Worm (Caenorhabditis elegans) whole organism, late embryonic: ENCODE data around the gene W05H9.4.

ENCODE experiments used
- ceh-18 ChIP-seq: sonication (generic microtip); optimal IDR thresholded peaks from 2 replicates; lab custom pipeline; 2016; ENCODE audit warnings: missing genetic modification characterization, missing compliant biosample characterization
- elt-4 ChIP-seq: sonication (generic microtip); optimal IDR thresholded peaks from 2 replicates; lab custom pipeline; 2016; ENCODE audit warnings: missing genetic modification characterization, missing compliant biosample characterization
- hlh-30 ChIP-seq: sonication (generic microtip); optimal IDR thresholded peaks from 2 replicates; lab custom pipeline; 2017; ENCODE audit warnings: antibody characterized with exemption, missing genetic modification characterization, missing compliant biosample characterization; ENCODE audit not compliant: insufficient read depth
- lim-6 ChIP-seq: sonication (generic microtip); optimal IDR thresholded peaks from 2 replicates; lab custom pipeline; 2016; ENCODE audit warnings: missing genetic modification characterization, missing compliant biosample characterization
- mec-3 ChIP-seq: sonication (generic microtip); optimal IDR thresholded peaks from 2 replicates; lab custom pipeline; 2016; ENCODE audit warnings: borderline replicate concordance, missing genetic modification characterization, missing compliant biosample characterization
- odd-2 ChIP-seq: sonication (generic microtip); optimal IDR thresholded peaks from 2 replicates; lab custom pipeline; 2017; ENCODE audit warnings: antibody characterized with exemption, mild to moderate bottlenecking, missing genetic modification characterization, missing compliant biosample characterization
- rnt-1 ChIP-seq: sonication (generic microtip); optimal IDR thresholded peaks from 2 replicates; lab custom pipeline; 2016; ENCODE audit warnings: missing genetic modification characterization, missing compliant biosample characterization
- sox-2 ChIP-seq: fragments of 200-800 bp; sonication (Bioruptor generic); IDR thresholded peaks from 2 replicates; pipeline ENCODE4 v1.3.6; 2022; ENCODE audit warnings: missing genetic modification reagents, missing genetic modification characterization, missing compliant biosample characterization
- syd-9 ChIP-seq: sonication (generic microtip); optimal IDR thresholded peaks from 2 replicates; lab custom pipeline; 2016; ENCODE audit warnings: mild to moderate bottlenecking, missing genetic modification characterization, moderate library complexity, missing compliant biosample characterization
- unc-55 ChIP-seq: sonication (generic microtip); optimal IDR thresholded peaks from 2 replicates; lab custom pipeline; 2017; ENCODE audit warnings: missing biosample characterization, missing genetic modification reagents, missing genetic modification characterization

ce11 chrX:6275343-6275742, 11.9 kb downstream of the W05H9.4 start:
- TF ChIP-seq hlh-30 (tag; lab: Kevin White, UChicago) (no peak), mec-3 (no peak), ceh-18 (no peak), odd-2 (tag; lab: Kevin White, UChicago) (no peak), unc-55 (GFP tag; lab: Kevin White, UChicago) (no peak), sox-2 (GFP tag; lab: Robert Waterston, UW) (no peak), lim-6 (tag; lab: Kevin White, UChicago) (no peak), syd-9 (tag; lab: Kevin White, UChicago) (no peak), rnt-1 (tag; lab: Kevin White, UChicago) (no peak), elt-4 (tag; lab: Kevin White, UChicago) (no peak)
